Fruit fly (Drosophila melanogaster): Measurements from ENCODE around the gene mbo.

Gene mbo

dm6 chr3R:12674041-12674623 is 4.7 kb downstream of the mbo start, which contains the start of gene Gnmt:
TSS of gene Gnmt (plus strand) at chr3R:12674608.
- TF ChIP-seq CG8478 (optimal IDR thresholded peaks at IDR 0.05) (no peak), CTCF (optimal IDR thresholded peaks at IDR 0.05) (no peak)

dm6 chr3R:12666206-12666834 is 12.5 kb downstream of the mbo start:
- TF ChIP-seq CTCF (optimal IDR thresholded peaks at IDR 0.05) (no peak), CG8478 (optimal IDR thresholded peaks at IDR 0.05) (no peak)

- no peak for TF ChIP-seq CG8478 (optimal IDR thresholded peaks at IDR 0.05)
- TF ChIP-seq CTCF (optimal IDR thresholded peaks at IDR 0.05), result no peak
Measured at dm6 chr3R:12662531-12662930, 16.3 kb downstream of the mbo start, which contains the start of gene CG14395. TSS of gene CG14395 (plus strand) at chr3R:12662831.

dm6 chr3R:12656946-12657566 is 21.8 kb downstream of the mbo start:
- TF ChIP-seq CG8478 (optimal IDR thresholded peaks at IDR 0.05), result no peak
- TF ChIP-seq CTCF (optimal IDR thresholded peaks at IDR 0.05), result no peak

dm6 chr3R:12654253-12654623 is 24.6 kb downstream of the mbo start, which contains the start of gene CG6225:
TSS of gene CG6225 (plus strand) at chr3R:12654577.
- no peak for TF ChIP-seq CTCF (optimal IDR thresholded peaks at IDR 0.05)
- TF ChIP-seq CG8478 (optimal IDR thresholded peaks at IDR 0.05), result no peak

- TF ChIP-seq CTCF (optimal IDR thresholded peaks at IDR 0.05), result no peak
Measured at dm6 chr3R:12653511-12654252, 25.2 kb downstream of the mbo start.

- TF ChIP-seq CG8478 (optimal IDR thresholded peaks at IDR 0.05) (no peak), CTCF (optimal IDR thresholded peaks at IDR 0.05) (no peak)
Measured at dm6 chr3R:12652736-12653135, 26.1 kb downstream of the mbo start.

dm6 chr3R:12650537-12650936 is 28.3 kb downstream of the mbo start:
- TF ChIP-seq CTCF (optimal IDR thresholded peaks at IDR 0.05), result peak; percentile 67 to 77
- TF ChIP-seq CG8478 (optimal IDR thresholded peaks at IDR 0.05), result no peak

- TF ChIP-seq CG8478 (optimal IDR thresholded peaks at IDR 0.05), result no peak
- TF ChIP-seq CTCF (optimal IDR thresholded peaks at IDR 0.05), result no peak
Measured at dm6 chr3R:12649099-12650029, 29.5 kb downstream of the mbo start.

- TF ChIP-seq CTCF (optimal IDR thresholded peaks at IDR 0.05) (no peak), CG8478 (optimal IDR thresholded peaks at IDR 0.05) (no peak)
Measured at dm6 chr3R:12647954-12648353, 30.9 kb downstream of the mbo start, which contains the start of gene Dtg. TSS of gene Dtg (plus strand) at chr3R:12648058.

- no peak for TF ChIP-seq CTCF (optimal IDR thresholded peaks at IDR 0.05)
- TF ChIP-seq CG8478 (optimal IDR thresholded peaks at IDR 0.05), result no peak
Measured at dm6 chr3R:12647348-12647747, 31.5 kb downstream of the mbo start.

- no peak for TF ChIP-seq CTCF (optimal IDR thresholded peaks at IDR 0.05)
- TF ChIP-seq CG8478 (optimal IDR thresholded peaks at IDR 0.05), result no peak
Measured at dm6 chr3R:12646926-12647325, 31.9 kb downstream of the mbo start.

- TF ChIP-seq CTCF (optimal IDR thresholded peaks at IDR 0.05) (no peak), CG8478 (optimal IDR thresholded peaks at IDR 0.05) (no peak)
Measured at dm6 chr3R:12645771-12646317, 33.0 kb downstream of the mbo start.

dm6 chr3R:12644621-12645310 is 34.1 kb downstream of the mbo start:
- TF ChIP-seq CG8478 (optimal IDR thresholded peaks at IDR 0.05) (no peak), CTCF (optimal IDR thresholded peaks at IDR 0.05) (no peak)

Data from S2 (cell line).